Worm (Caenorhabditis elegans) whole organism, L4 larva: Measurements from ENCODE around the gene BE0003N10.1.

Experiments used
- F10B5.3 ChIP-seq: sonication (generic microtip); optimal IDR thresholded peaks from 2 replicates; lab custom pipeline; 2016; ENCODE audit warnings: mild to moderate bottlenecking, missing genetic modification characterization, missing compliant biosample characterization
- F37D6.2 ChIP-seq: sonication (generic microtip); optimal IDR thresholded peaks from 2 replicates; lab custom pipeline; 2016; ENCODE audit warnings: mild to moderate bottlenecking, missing genetic modification characterization, missing compliant biosample characterization
- F44E2.7 ChIP-seq: fragments of 200-800 bp; sonication (Bioruptor generic); IDR thresholded peaks from 2 replicates; pipeline ENCODE4 v2.1.2; 2022; ENCODE audit warnings: missing genetic modification characterization, missing compliant biosample characterization
- R02D3.7 ChIP-seq: fragments of 150-350 bp; sonication (generic microtip); optimal IDR thresholded peaks from 3 replicates; lab custom pipeline; 2014; ENCODE audit warnings: missing biosample characterization, missing genetic modification characterization
- T20F7.1 ChIP-seq: fragments of 200-800 bp; sonication (Bioruptor generic); optimal IDR thresholded peaks from 2 replicates; lab custom pipeline; 2018; ENCODE audit warnings: mild to moderate bottlenecking, missing genetic modification characterization, missing compliant biosample characterization
- Y105C5A.15 ChIP-seq: fragments of 200-800 bp; sonication (Bioruptor generic); IDR thresholded peaks from 2 replicates; pipeline ENCODE4 v1.3.6; 2022; ENCODE audit warnings: missing genetic modification characterization, missing compliant biosample characterization
- Y5F2A.4 ChIP-seq: fragments of 200-800 bp; sonication (Bioruptor generic); optimal IDR thresholded peaks from 2 replicates; lab custom pipeline; 2018; ENCODE audit warnings: mild to moderate bottlenecking, missing genetic modification characterization, missing compliant biosample characterization
- ZK546.5 ChIP-seq, 2 experiments: sonication (generic microtip); optimal IDR thresholded peaks; 2 replicates each; lab custom pipeline; 2017; ENCODE audit warnings: missing biosample characterization in 2 of 2, missing genetic modification characterization in 2 of 2
- ama-1 ChIP-seq: fragments of 150-350 bp; optimal IDR thresholded peaks from 2 replicates; lab custom pipeline; 2014; ENCODE audit warnings: inconsistent platforms, mixed read lengths
- ceh-20 ChIP-seq: fragments of 200-800 bp; sonication (Bioruptor generic); IDR thresholded peaks from 2 replicates; pipeline ENCODE4 v1.3.6; 2022; ENCODE audit warnings: missing genetic modification reagents, missing genetic modification characterization, missing compliant biosample characterization
- ceh-32 ChIP-seq: sonication (generic microtip); optimal IDR thresholded peaks from 2 replicates; lab custom pipeline; 2016; ENCODE audit warnings: mild to moderate bottlenecking, missing genetic modification characterization, missing compliant biosample characterization; ENCODE audit not compliant: poor library complexity
- ceh-82 ChIP-seq: sonication (generic microtip); optimal IDR thresholded peaks from 2 replicates; lab custom pipeline; 2017; ENCODE audit warnings: missing biosample characterization, missing genetic modification characterization
- cey-2 ChIP-seq: sonication (generic microtip); optimal IDR thresholded peaks from 3 replicates; lab custom pipeline; 2017; ENCODE audit warnings: missing genetic modification characterization, mild to moderate bottlenecking, missing compliant biosample characterization, antibody characterized with exemption, borderline replicate concordance; ENCODE audit not compliant: insufficient read depth
- ctbp-1 ChIP-seq: fragments of 200-800 bp; sonication (Bioruptor generic); IDR thresholded peaks from 2 replicates; pipeline ENCODE4 v1.3.6; 2022; ENCODE audit warnings: missing genetic modification reagents, missing genetic modification characterization, missing compliant biosample characterization
- daf-12 ChIP-seq: fragments of 150-350 bp; optimal IDR thresholded peaks from 2 replicates; lab custom pipeline; 2014; ENCODE audit warnings: missing biosample characterization, missing genetic modification reagents, missing genetic modification characterization
- daf-16 ChIP-seq, 3 experiments: sonication (generic microtip); optimal IDR thresholded peaks; 2 replicates each; lab custom pipeline; 2016 to 2017; ENCODE audit warnings: missing genetic modification characterization in 3 of 3, missing genetic modification reagents in 3 of 3, mild to moderate bottlenecking in 2 of 3, missing compliant biosample characterization in 2 of 3, missing biosample characterization in 1 of 3, moderate library complexity in 1 of 3
- daf-8 ChIP-seq: fragments of 200-800 bp; sonication (Bioruptor generic); IDR thresholded peaks from 2 replicates; pipeline ENCODE4 v1.3.6; 2022; ENCODE audit warnings: missing genetic modification characterization, missing compliant biosample characterization
- dmd-6 ChIP-seq: fragments of 200-800 bp; sonication (Bioruptor generic); IDR thresholded peaks from 2 replicates; pipeline ENCODE4 v1.3.6; 2022; ENCODE audit warnings: missing genetic modification reagents, missing genetic modification characterization, missing compliant biosample characterization
- dmd-8 ChIP-seq: fragments of 200-800 bp; sonication (Bioruptor generic); IDR thresholded peaks from 2 replicates; pipeline ENCODE4 v1.3.6; 2022; ENCODE audit warnings: missing genetic modification characterization, missing compliant biosample characterization
- dve-1 ChIP-seq: sonication (generic microtip); optimal IDR thresholded peaks from 2 replicates; lab custom pipeline; 2017; ENCODE audit warnings: antibody characterized with exemption, mild to moderate bottlenecking, missing genetic modification characterization, missing compliant biosample characterization; ENCODE audit not compliant: insufficient read depth
- egl-27 ChIP-seq: sonication (generic microtip); optimal IDR thresholded peaks from 3 replicates; lab custom pipeline; 2017; ENCODE audit warnings: missing biosample characterization, missing genetic modification reagents, missing genetic modification characterization
- fkh-10 ChIP-seq: fragments of 150-350 bp; optimal IDR thresholded peaks from 2 replicates; lab custom pipeline; 2014; ENCODE audit warnings: missing biosample characterization, missing genetic modification reagents, missing genetic modification characterization
- fos-1 ChIP-seq: fragments of 150-350 bp; optimal IDR thresholded peaks from 2 replicates; lab custom pipeline; 2014; ENCODE audit warnings: missing biosample characterization, missing genetic modification characterization
- hlh-11 ChIP-seq: fragments of 200-800 bp; sonication (Bioruptor generic); optimal IDR thresholded peaks from 2 replicates; lab custom pipeline; 2018; ENCODE audit warnings: mild to moderate bottlenecking, missing genetic modification characterization, missing compliant biosample characterization
- lim-7 ChIP-seq: fragments of 200-800 bp; sonication (Bioruptor generic); IDR thresholded peaks from 2 replicates; pipeline ENCODE4 v1.3.6; 2022; ENCODE audit warnings: missing genetic modification characterization, missing compliant biosample characterization
- lin-1 ChIP-seq: fragments of 200-800 bp; sonication (Bioruptor generic); IDR thresholded peaks from 2 replicates; pipeline ENCODE4 v1.3.6; 2022; ENCODE audit warnings: missing genetic modification reagents, missing genetic modification characterization, missing compliant biosample characterization
- lin-15B ChIP-seq: fragments of 150-350 bp; sonication (generic microtip); optimal IDR thresholded peaks from 3 replicates; lab custom pipeline; 2014; ENCODE audit warnings: missing biosample characterization, missing genetic modification characterization
- lin-29 ChIP-seq: fragments of 200-800 bp; sonication (Bioruptor generic); IDR thresholded peaks from 2 replicates; pipeline ENCODE4 v1.3.6; 2022; ENCODE audit warnings: missing genetic modification reagents, missing genetic modification characterization, missing compliant biosample characterization
- lin-39 ChIP-seq: fragments of 150-350 bp; optimal IDR thresholded peaks from 2 replicates; lab custom pipeline; 2014; ENCODE audit warnings: missing biosample characterization, missing genetic modification reagents, missing genetic modification characterization
- madf-9 ChIP-seq: fragments of 200-800 bp; sonication (Bioruptor generic); conservative IDR thresholded peaks from 2 replicates; pipeline ENCODE4 v1.3.6; 2022; ENCODE audit warnings: missing genetic modification reagents, missing genetic modification characterization, missing compliant biosample characterization
- mdl-1 ChIP-seq, 2 experiments: fragments of 150-350 bp in 1 of 2; sonication (generic microtip) in 1 of 2; optimal IDR thresholded peaks; 2 replicates each; lab custom pipeline; 2014 to 2017; ENCODE audit warnings: missing biosample characterization in 2 of 2, missing genetic modification characterization in 2 of 2
- mep-1 ChIP-seq: fragments of 150-350 bp; sonication (generic microtip); optimal IDR thresholded peaks from 3 replicates; lab custom pipeline; 2014; ENCODE audit warnings: missing biosample characterization, missing genetic modification characterization
- mxl-3 ChIP-seq: fragments of 200-800 bp; sonication (Bioruptor generic); optimal IDR thresholded peaks from 2 replicates; lab custom pipeline; 2018; ENCODE audit warnings: mild to moderate bottlenecking, missing genetic modification characterization, missing compliant biosample characterization
- nhr-102 ChIP-seq: sonication (generic microtip); optimal IDR thresholded peaks from 2 replicates; lab custom pipeline; 2016; ENCODE audit warnings: mild to moderate bottlenecking, missing genetic modification characterization, moderate library complexity, missing compliant biosample characterization
- nhr-11 ChIP-seq: fragments of 150-350 bp; optimal IDR thresholded peaks from 2 replicates; lab custom pipeline; 2014; ENCODE audit warnings: missing biosample characterization, missing genetic modification characterization
- nhr-237 ChIP-seq: sonication (generic microtip); optimal IDR thresholded peaks from 2 replicates; lab custom pipeline; 2017; ENCODE audit warnings: missing biosample characterization, missing genetic modification characterization
- nhr-48 ChIP-seq: sonication (generic microtip); optimal IDR thresholded peaks from 2 replicates; lab custom pipeline; 2016; ENCODE audit warnings: mild to moderate bottlenecking, missing genetic modification characterization, missing compliant biosample characterization
- nhr-76 ChIP-seq: fragments of 150-350 bp; optimal IDR thresholded peaks from 2 replicates; lab custom pipeline; 2014; ENCODE audit warnings: missing biosample characterization, missing genetic modification characterization
- php-3 ChIP-seq: fragments of 200-800 bp; sonication (Bioruptor generic); IDR thresholded peaks from 2 replicates; pipeline ENCODE4 v1.3.6; 2022; ENCODE audit warnings: missing genetic modification reagents, missing genetic modification characterization, missing compliant biosample characterization
- rbr-2 ChIP-seq: sonication (generic microtip); optimal IDR thresholded peaks from 2 replicates; lab custom pipeline; 2016; ENCODE audit warnings: missing genotype, missing genetic modification characterization, missing compliant biosample characterization
- saeg-2 ChIP-seq: fragments of 200-800 bp; sonication (Bioruptor generic); IDR thresholded peaks from 2 replicates; pipeline ENCODE4 v1.3.6; 2022; ENCODE audit warnings: missing genetic modification reagents, missing genetic modification characterization, missing compliant biosample characterization
- set-16 ChIP-seq: fragments of 200-800 bp; sonication (Bioruptor generic); IDR thresholded peaks from 2 replicates; pipeline ENCODE4 v1.3.6; 2022; ENCODE audit warnings: missing genetic modification reagents, missing genetic modification characterization, missing compliant biosample characterization
- skn-1 ChIP-seq: fragments of 150-350 bp; optimal IDR thresholded peaks from 2 replicates; lab custom pipeline; 2014; ENCODE audit warnings: missing biosample characterization, missing genetic modification characterization
- snpc-1.2 ChIP-seq: fragments of 200-800 bp; sonication (Bioruptor generic); IDR thresholded peaks from 2 replicates; pipeline ENCODE4 v1.3.6; 2022; ENCODE audit warnings: missing genetic modification reagents, missing genetic modification characterization, missing compliant biosample characterization
- snpc-4 ChIP-seq: fragments of 150-350 bp; optimal IDR thresholded peaks from 2 replicates; lab custom pipeline; 2014; ENCODE audit warnings: missing biosample characterization, missing genetic modification characterization
- spr-3 ChIP-seq: fragments of 200-800 bp; sonication (Bioruptor generic); optimal IDR thresholded peaks from 2 replicates; lab custom pipeline; 2018; ENCODE audit warnings: mild to moderate bottlenecking, missing genetic modification characterization, missing compliant biosample characterization
- unc-39 ChIP-seq: sonication (generic microtip); optimal IDR thresholded peaks from 2 replicates; lab custom pipeline; 2017; ENCODE audit warnings: missing biosample characterization, missing genetic modification characterization
- unc-62 ChIP-seq, 3 experiments: fragments of 150-350 bp in 1 of 3; sonication (generic microtip); optimal IDR thresholded peaks in 2 of 3; peaks in 1 of 3; 1 replicate in 1 of 3; 2 replicates in 2 of 3; lab custom pipeline; 2014 to 2017; ENCODE audit warnings: missing biosample characterization in 3 of 3, missing genetic modification characterization in 3 of 3, missing genetic modification reagents in 3 of 3, missing genotype in 1 of 3
- vab-7 ChIP-seq: fragments of 200-800 bp; sonication (Bioruptor generic); IDR thresholded peaks from 2 replicates; pipeline ENCODE4 v1.3.6; 2022; ENCODE audit warnings: missing genetic modification reagents, missing genetic modification characterization, missing compliant biosample characterization
- zag-1 ChIP-seq: fragments of 150-350 bp; optimal IDR thresholded peaks from 2 replicates; lab custom pipeline; 2014; ENCODE audit warnings: missing biosample characterization, missing genetic modification characterization
- zip-2 ChIP-seq: fragments of 150-350 bp; optimal IDR thresholded peaks from 2 replicates; lab custom pipeline; 2014; ENCODE audit warnings: missing biosample characterization, missing genetic modification characterization

The BE0003N10.1 gene

ce11 chrIII:1080536-1080935 is 43.2 kb downstream of the BE0003N10.1 start, which contains the start of the genes rab-18 and kbp-4 (continued):
- TF ChIP-seq nhr-76 (tag; lab: Kevin White, UChicago), result peak; percentile 21
- no peak for TF ChIP-seq R02D3.7
- TF ChIP-seq ZK546.5 (tag; optimal IDR thresholded peaks at IDR 0.05; lab: Kevin White, UChicago), result peak in 1 of 2 experiments; percentile 56
- TF ChIP-seq daf-16 (GFP tag; optimal IDR thresholded peaks at IDR 0.05; lab: Kevin White, UChicago), result peak; percentile 25 to 76
- peak; percentile 77 for TF ChIP-seq daf-16 (tag; optimal IDR thresholded peaks at IDR 0.05; lab: Kevin White, UChicago)
- peak; percentile 93 for TF ChIP-seq rbr-2
- no peak for TF ChIP-seq madf-9 (GFP tag; lab: Robert Waterston, UW)
- no peak for TF ChIP-seq nhr-237 (tag; lab: Kevin White, UChicago)
- no peak for TF ChIP-seq snpc-4 (tag; lab: Kevin White, UChicago)
- no peak for TF ChIP-seq lin-39
- no peak for TF ChIP-seq F44E2.7 (GFP tag; lab: Robert Waterston, UW)
- TF ChIP-seq ceh-20 (GFP tag; lab: Robert Waterston, UW), result peak; percentile 84
- TF ChIP-seq nhr-48 (tag; lab: Kevin White, UChicago), result no peak
- TF ChIP-seq F10B5.3 (tag; lab: Kevin White, UChicago), result peak; percentile 13
- TF ChIP-seq T20F7.1 (GFP tag; lab: Kevin White, UChicago), result no peak
- TF ChIP-seq fkh-10, result peak; percentile 53
- peak; percentile 98 for TF ChIP-seq dve-1 (tag; lab: Kevin White, UChicago)
- peak; percentile 91 for TF ChIP-seq hlh-11
- peak; percentile 77 for TF ChIP-seq ctbp-1 (GFP tag; lab: Robert Waterston, UW)
- TF ChIP-seq egl-27 (tag; lab: Kevin White, UChicago), result no peak
- peak; percentile 85 for TF ChIP-seq lin-15B (tag; lab: Kevin White, UChicago)
- peak; percentile 39; the same call in 1 of the 2 replicates for TF ChIP-seq lin-1 (GFP tag; lab: Robert Waterston, UW)
- TF ChIP-seq skn-1, result no peak
- TF ChIP-seq lim-7 (GFP tag; lab: Robert Waterston, UW), result no peak
- TF ChIP-seq cey-2 (tag; lab: Kevin White, UChicago), result no peak
- TF ChIP-seq dmd-6, result peak; percentile 80
- TF ChIP-seq saeg-2 (GFP tag; lab: Robert Waterston, UW), result no peak
- TF ChIP-seq nhr-11 (tag; lab: Kevin White, UChicago), result peak; percentile 92
- peak; percentile 56 to 96 for TF ChIP-seq mdl-1 (tag; optimal IDR thresholded peaks at IDR 0.05; lab: Kevin White, UChicago)
- peak; percentile 49 for TF ChIP-seq zip-2 (tag; lab: Kevin White, UChicago)
- no peak for TF ChIP-seq daf-12 (tag; lab: Kevin White, UChicago)
- TF ChIP-seq mxl-3, result peak; percentile 58
- no peak for TF ChIP-seq daf-8 (GFP tag; lab: Robert Waterston, UW)
- peak in 1 of 2 experiments; percentile 49 for TF ChIP-seq unc-62 (GFP tag; optimal IDR thresholded peaks at IDR 0.05 in 1 of 2; lab: Kevin White, UChicago)
- no peak for TF ChIP-seq unc-62 (tag; optimal IDR thresholded peaks at IDR 0.05; lab: Kevin White, UChicago)
- peak; percentile 19; the same call in 1 of the 2 replicates for TF ChIP-seq vab-7 (GFP tag; lab: Robert Waterston, UW)
- no peak for TF ChIP-seq spr-3 (GFP tag; lab: Kevin White, UChicago)
- peak; percentile 98 for TF ChIP-seq mep-1 (tag; lab: Kevin White, UChicago)
- TF ChIP-seq dmd-8 (GFP tag; lab: Robert Waterston, UW), result no peak
- no peak for TF ChIP-seq ceh-32
- no peak for TF ChIP-seq zag-1
- TF ChIP-seq fos-1 (tag; lab: Kevin White, UChicago), result no peak
- no peak for TF ChIP-seq set-16
- TF ChIP-seq lin-29, result no peak
- TF ChIP-seq F37D6.2 (tag; lab: Kevin White, UChicago), result peak; percentile 82
- TF ChIP-seq snpc-1.2 (GFP tag; lab: Robert Waterston, UW), result 0 out of 2 replicates have a peak, but pooled peaks have one; percentile 20
- no peak for TF ChIP-seq php-3 (GFP tag; lab: Robert Waterston, UW)
- no peak for TF ChIP-seq Y105C5A.15 (GFP tag; lab: Robert Waterston, UW)
- TF ChIP-seq Y5F2A.4 (GFP tag; lab: Kevin White, UChicago), result no peak
- peak; percentile 68 for TF ChIP-seq ama-1 (lab: Kevin White, UChicago)
- TF ChIP-seq unc-39 (tag; lab: Kevin White, UChicago), result no peak
- TF ChIP-seq nhr-102 (tag; lab: Kevin White, UChicago), result peak; percentile 82
- no peak for TF ChIP-seq ceh-82 (tag; lab: Kevin White, UChicago)
